Worm (Caenorhabditis elegans): ENCODE measurements around the gene rfth-1.
A peak's percentile ranks its signal among the peaks of the same experiment; 100 is the strongest.

rfth-1 gene

ce11 chrIV:4484555-4484954 lies 26.6 kb downstream of the rfth-1 start:
- TF ChIP-seq hlh-30 (tag; optimal IDR thresholded peaks at IDR 0.05; ENCODE audit: insufficient read depth) (peak; percentile 42), daf-19 (GFP tag; conservative IDR thresholded peaks at IDR 0.05) (no peak), pqm-1 (tag; optimal IDR thresholded peaks at IDR 0.05) (peak; percentile 70), lim-7 (GFP tag; IDR thresholded peaks at IDR 0.05) (no peak), aly-2 (tag; optimal IDR thresholded peaks at IDR 0.05) (no peak), ctbp-1 (GFP tag; IDR thresholded peaks at IDR 0.05) (no peak), lin-29 (GFP tag; IDR thresholded peaks at IDR 0.05) (no peak), F37D6.2 (tag; optimal IDR thresholded peaks at IDR 0.05) (no peak), ceh-44 (GFP tag; IDR thresholded peaks at IDR 0.05) (no peak), saeg-2 (GFP tag; IDR thresholded peaks at IDR 0.05) (no peak), ceh-32 (tag; optimal IDR thresholded peaks at IDR 0.05; ENCODE audit: poor library complexity) (no peak), Y75B8A.6 (GFP tag; IDR thresholded peaks at IDR 0.05) (no peak), vab-7 (GFP tag; IDR thresholded peaks at IDR 0.05) (no peak), unc-39 (tag; optimal IDR thresholded peaks at IDR 0.05) (no peak), spr-3 (GFP tag; optimal IDR thresholded peaks at IDR 0.05) (no peak), dmd-6 (GFP tag; IDR thresholded peaks at IDR 0.05) (peak; percentile 68), dve-1 (tag; optimal IDR thresholded peaks at IDR 0.05; ENCODE audit: insufficient read depth) (peak; percentile 45)

- TF ChIP-seq dmd-6 (GFP tag; IDR thresholded peaks at IDR 0.05) (peak; percentile 76), daf-16 (GFP tag; optimal IDR thresholded peaks at IDR 0.05) (no peak), daf-16 (tag; optimal IDR thresholded peaks at IDR 0.05) (peak; percentile 94), hlh-30 (tag; optimal IDR thresholded peaks at IDR 0.05; ENCODE audit: insufficient read depth) (peak; percentile 26), nhr-76 (tag; optimal IDR thresholded peaks at IDR 0.05) (no peak), hlh-11 (tag; optimal IDR thresholded peaks at IDR 0.05) (peak; percentile 67), sdz-12 (GFP tag; optimal IDR thresholded peaks at IDR 0.05) (no peak), aha-1 (tag) (no peak), mxl-3 (GFP tag; optimal IDR thresholded peaks at IDR 0.05) (peak; percentile 4), unc-130 (GFP tag; optimal IDR thresholded peaks at IDR 0.05) (no peak), R02D3.7 (tag; optimal IDR thresholded peaks at IDR 0.05) (no peak), pqm-1 (tag; optimal IDR thresholded peaks at IDR 0.05) (peak; percentile 99), lsy-2 (tag; optimal IDR thresholded peaks at IDR 0.05) (peak in 1 of 2 experiments; percentile 28), nhr-28 (tag; optimal IDR thresholded peaks at IDR 0.05) (peak; percentile 93), nhr-77 (tag; optimal IDR thresholded peaks at IDR 0.05) (peak; percentile 50), ces-1 (GFP tag; optimal IDR thresholded peaks at IDR 0.05) (no peak), dve-1 (tag; optimal IDR thresholded peaks at IDR 0.05; ENCODE audit: insufficient read depth) (peak; percentile 89)
Observed at ce11 chrIV:4482531-4482930, 28.6 kb downstream of the rfth-1 start, which contains the start of gene M01H9.4. Gene M01H9.4 (minus strand): TSS chrIV:4482909.

- TF ChIP-seq attf-4 (tag; optimal IDR thresholded peaks at IDR 0.05): no peak
- TF ChIP-seq ztf-7 (tag; optimal IDR thresholded peaks at IDR 0.05): no peak
- TF ChIP-seq nhr-28 (tag; optimal IDR thresholded peaks at IDR 0.05): peak; percentile 31
- TF ChIP-seq dve-1 (tag; optimal IDR thresholded peaks at IDR 0.05; ENCODE audit: insufficient read depth): peak; percentile 13
- TF ChIP-seq hlh-30 (tag; optimal IDR thresholded peaks at IDR 0.05; ENCODE audit: insufficient read depth): peak; percentile 41
- peak; percentile 6 for TF ChIP-seq pqm-1 (tag; optimal IDR thresholded peaks at IDR 0.05)
- TF ChIP-seq hif-1 (tag; optimal IDR thresholded peaks at IDR 0.05): no peak
- TF ChIP-seq daf-16 (GFP tag; optimal IDR thresholded peaks at IDR 0.05): no peak
- TF ChIP-seq daf-16 (tag; optimal IDR thresholded peaks at IDR 0.05): peak; percentile 59
Observed at ce11 chrIV:4481298-4481697, 29.8 kb downstream of the rfth-1 start.

- TF ChIP-seq daf-19 (GFP tag; conservative IDR thresholded peaks at IDR 0.05) (no peak), skn-1 (tag; optimal IDR thresholded peaks at IDR 0.05) (no peak), D1046.2 (GFP tag; IDR thresholded peaks at IDR 0.05) (no peak), dpl-1 (GFP tag; optimal IDR thresholded peaks at IDR 0.05) (no peak), ceh-62 (tag; optimal IDR thresholded peaks at IDR 0.05) (no peak), ama-1 (optimal IDR thresholded peaks at IDR 0.05) (no peak), daf-12 (tag; optimal IDR thresholded peaks at IDR 0.05) (no peak), egl-43 (GFP tag; IDR thresholded peaks at IDR 0.05) (no peak), T26A8.4 (GFP tag; IDR thresholded peaks at IDR 0.05) (no peak), zip-2 (tag; optimal IDR thresholded peaks at IDR 0.05) (no peak), unc-62 (GFP tag; optimal IDR thresholded peaks at IDR 0.05 in 1 of 2) (no peak), unc-62 (tag; optimal IDR thresholded peaks at IDR 0.05) (no peak)
Observed at ce11 chrIV:4480027-4480426, 31.1 kb downstream of the rfth-1 start, which contains the start of gene M01H9.10. Gene M01H9.10 (minus strand): TSS chrIV:4480127.
